Fruit fly (Drosophila melanogaster): Measurements from ENCODE around the gene Hecw.
A peak's percentile ranks its signal among the peaks of the same experiment; 100 is the strongest.

DNA sequence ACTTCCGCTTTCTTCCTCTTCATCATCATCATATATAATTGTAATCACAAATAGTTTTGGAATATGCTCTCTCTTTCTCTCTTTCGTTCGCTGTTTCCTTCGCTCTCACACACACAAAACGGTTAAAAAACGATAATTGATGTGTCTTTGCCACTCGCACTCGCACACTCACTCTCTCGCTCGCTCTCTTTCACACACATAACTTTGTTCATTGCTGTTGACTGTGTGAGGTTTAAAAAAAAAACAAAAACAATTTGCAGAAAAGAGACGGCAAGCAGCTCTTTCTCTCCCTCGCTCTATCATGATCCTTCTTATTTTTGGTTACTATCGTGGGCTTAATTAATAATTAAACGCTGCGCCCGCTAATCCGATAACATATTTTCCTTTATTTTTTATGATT lies 57.7 kb downstream of the Hecw start:
- TF ChIP-seq pad (GFP tag; optimal IDR thresholded peaks at IDR 0.05): no peak
- TF ChIP-seq Clk (GFP tag; optimal IDR thresholded peaks at IDR 0.05): no peak
- TF ChIP-seq kay (GFP tag; ENCODE audit: borderline replicate concordance): peak; percentile 54
